Worm (Caenorhabditis elegans): Measurements from ENCODE around the gene erp-44.3.

erp-44.3 gene

ce11 chrIV:8175686-8176532 lies 53.5 kb downstream of the erp-44.3 start, which contains the start of gene pct-1:
pct-1 (plus strand) TSS chrIV:8176482.
- TF ChIP-seq Y48G9A.11 (GFP tag; IDR thresholded peaks at IDR 0.05) (no peak), aha-1 (tag) (peak; percentile 2), unc-62 (GFP tag; optimal IDR thresholded peaks at IDR 0.05 in 1 of 2) (peak in 1 of 2 experiments; percentile 82), unc-62 (tag; optimal IDR thresholded peaks at IDR 0.05) (no peak), hif-1 (tag; optimal IDR thresholded peaks at IDR 0.05) (no peak)

Data from whole organism, L4 larva.